Worm (Caenorhabditis elegans): ENCODE data around the gene C25F9.9.
A peak's percentile ranks its signal among the peaks of the same experiment; 100 is the strongest.

Gene C25F9.9

DNA sequence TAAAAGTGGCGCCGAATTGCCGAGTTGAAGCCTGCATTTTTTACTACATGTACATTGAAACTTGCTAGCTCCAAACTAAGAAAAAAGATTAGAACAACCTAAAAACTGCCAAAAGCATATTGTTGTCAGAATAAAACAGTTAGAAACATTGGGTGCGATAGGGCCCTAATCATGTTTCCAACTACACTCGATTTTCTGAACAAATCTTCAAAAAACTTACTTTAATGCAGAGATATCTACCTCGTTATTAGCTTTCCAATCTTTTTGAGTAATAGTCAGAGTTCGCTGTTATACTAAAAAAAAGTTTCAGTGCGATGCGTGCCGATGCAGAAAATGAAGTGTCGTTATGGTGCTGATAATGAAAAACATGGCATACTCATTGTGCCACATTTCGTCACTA lies 39.2 kb downstream of the C25F9.9 start, which contains the start of the genes Y43F8B.13 and Y43F8B.14:
Y43F8B.13 (plus strand) TSS at position 301 of the 400 bp plus-strand sequence.
Y43F8B.14 (minus strand) TSS at position 322 of the 400 bp plus-strand sequence.
- TF ChIP-seq egl-13 (tag; optimal IDR thresholded peaks at IDR 0.05) = no peak
- no peak for TF ChIP-seq ceh-8 (GFP tag; optimal IDR thresholded peaks at IDR 0.05)

ce11 chrV:19457120-19457519 lies 40.7 kb downstream of the C25F9.9 start, which contains the start of gene Y43F8B.24:
Gene Y43F8B.24, plus strand, starts transcription at chrV:19457420.
- no peak for TF ChIP-seq swsn-7 (tag; optimal IDR thresholded peaks at IDR 0.05)
- TF ChIP-seq efl-1 (optimal IDR thresholded peaks at IDR 0.05) = no peak
- peak in 1 of 2 experiments; percentile 52 for TF ChIP-seq efl-1 (GFP tag; optimal IDR thresholded peaks at IDR 0.05 in 1 of 2)

- TF ChIP-seq fos-1 (tag; optimal IDR thresholded peaks at IDR 0.05) (no peak), mef-2 (tag; optimal IDR thresholded peaks at IDR 0.05) (no peak), rnt-1 (tag; optimal IDR thresholded peaks at IDR 0.05) (no peak), tbx-2 (tag; optimal IDR thresholded peaks at IDR 0.05) (no peak), lin-14 (GFP tag; optimal IDR thresholded peaks at IDR 0.05) (no peak), Y116A8C.19 (tag; optimal IDR thresholded peaks at IDR 0.05; ENCODE audit: borderline replicate concordance) (no peak), mab-9 (GFP tag; IDR thresholded peaks at IDR 0.05) (no peak), alr-1 (tag; optimal IDR thresholded peaks at IDR 0.05; ENCODE audit: borderline replicate concordance) (no peak), ama-1 (optimal IDR thresholded peaks at IDR 0.05) (no peak), elt-3 (tag; optimal IDR thresholded peaks at IDR 0.05) (no peak), tlp-1 (tag; optimal IDR thresholded peaks at IDR 0.05) (no peak), C16A3.4 (tag; optimal IDR thresholded peaks at IDR 0.05) (no peak), pax-3 (tag; optimal IDR thresholded peaks at IDR 0.05) (no peak), hlh-4 (tag; optimal IDR thresholded peaks at IDR 0.05) (no peak)
Measured at ce11 chrV:19462020-19462419, 45.6 kb downstream of the C25F9.9 start, which contains the start of gene Y43F8B.15. Gene Y43F8B.15, minus strand, starts transcription at chrV:19462120.

DNA sequence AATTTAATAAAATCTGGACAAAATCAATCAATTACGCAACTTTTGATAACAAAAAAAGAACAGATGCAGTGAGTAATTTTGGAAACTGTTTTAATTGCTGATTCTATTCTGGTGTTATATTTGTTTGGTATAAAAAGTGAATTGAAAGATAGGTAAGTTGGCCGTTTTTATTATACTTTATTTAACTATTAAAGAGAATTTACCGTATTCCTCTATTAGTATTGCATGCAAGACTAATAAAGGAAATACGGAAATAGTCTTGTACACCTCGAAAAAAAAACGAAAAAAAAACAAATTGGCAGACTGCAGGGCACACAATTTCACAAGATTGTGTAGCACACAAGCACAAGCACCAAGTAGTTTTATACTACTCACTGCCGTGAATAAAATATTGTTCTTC lies 46.2 kb downstream of the C25F9.9 start, which contains the start of gene Y43F8B.25:
Y43F8B.25 (plus strand) TSS at position 301 of the 400 bp plus-strand sequence.
- TF ChIP-seq mep-1 (tag; optimal IDR thresholded peaks at IDR 0.05) = no peak
- no peak for TF ChIP-seq alr-1 (tag; optimal IDR thresholded peaks at IDR 0.05; ENCODE audit: borderline replicate concordance)
- no peak for TF ChIP-seq nhr-237 (tag; optimal IDR thresholded peaks at IDR 0.05)
- no peak for TF ChIP-seq nhr-84 (tag; optimal IDR thresholded peaks at IDR 0.05)
- no peak for TF ChIP-seq unc-86 (tag; optimal IDR thresholded peaks at IDR 0.05)
- TF ChIP-seq lin-15B (tag; optimal IDR thresholded peaks at IDR 0.05) = no peak

DNA sequence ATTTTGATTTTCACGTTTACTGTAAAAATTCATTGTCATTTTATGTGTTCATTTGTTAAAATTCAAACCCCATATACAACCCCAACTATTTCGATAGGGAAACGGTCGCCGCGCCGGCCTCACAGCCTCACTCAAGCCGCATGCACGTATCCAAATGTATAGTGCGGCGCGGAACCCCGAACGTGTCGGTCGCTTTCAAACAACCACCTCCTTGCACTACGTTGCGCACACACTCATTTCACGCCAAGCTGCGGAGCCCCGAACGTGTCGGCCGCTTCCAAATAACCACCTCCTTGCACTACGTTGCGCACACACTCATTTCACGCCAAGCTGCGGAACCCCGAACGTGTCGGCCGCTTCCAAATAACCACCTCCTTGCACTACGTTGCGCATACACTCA lies 50.4 kb downstream of the C25F9.9 start:
- TF ChIP-seq snpc-4 (tag; optimal IDR thresholded peaks at IDR 0.05) = peak; percentile 48

DNA sequence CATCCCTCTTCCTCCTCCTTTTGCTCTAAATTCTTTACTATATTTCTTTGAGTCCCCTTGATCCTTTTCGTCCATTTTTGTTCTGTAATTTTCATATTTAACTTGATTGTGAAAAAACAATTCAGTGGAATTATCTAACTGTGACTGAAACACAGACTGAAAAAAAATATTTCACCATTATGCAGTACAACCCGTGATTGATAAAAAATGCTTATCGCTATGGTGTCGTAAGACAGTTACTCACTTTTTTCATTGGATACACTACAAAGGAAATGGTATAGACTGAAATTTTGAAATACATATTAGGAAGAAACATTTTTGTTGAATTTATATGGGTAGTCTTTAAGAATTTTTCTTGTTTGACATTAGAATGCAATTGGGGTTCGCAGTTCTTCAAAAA lies 51.2 kb downstream of the C25F9.9 start, which contains the start of gene Y43F8B.23:
Y43F8B.23 (minus strand) TSS at position 75 of the 400 bp plus-strand sequence.
- TF ChIP-seq sptf-1 (tag; optimal IDR thresholded peaks at IDR 0.05) = no peak
- TF ChIP-seq pax-3 (tag; optimal IDR thresholded peaks at IDR 0.05) = no peak
- peak; percentile 48 for TF ChIP-seq elt-2 (tag; optimal IDR thresholded peaks at IDR 0.05)
- TF ChIP-seq nhr-77 (tag; optimal IDR thresholded peaks at IDR 0.05) = no peak
- no peak for TF ChIP-seq ceh-82 (tag; optimal IDR thresholded peaks at IDR 0.05)
- peak in 1 of 2 experiments; percentile 7 for TF ChIP-seq lin-35 (GFP tag; optimal IDR thresholded peaks at IDR 0.05)
- no peak for TF ChIP-seq fkh-4 (tag; optimal IDR thresholded peaks at IDR 0.05; ENCODE audit: borderline replicate concordance)
- no peak for TF ChIP-seq ets-5 (GFP tag; IDR thresholded peaks at IDR 0.05)
- no peak for TF ChIP-seq jun-1 (tag; optimal IDR thresholded peaks at IDR 0.05)
- TF ChIP-seq snpc-4 (tag; optimal IDR thresholded peaks at IDR 0.05) = no peak
- TF ChIP-seq vab-15 (tag; optimal IDR thresholded peaks at IDR 0.05) = no peak
